Worm (Caenorhabditis elegans) whole organism, L1 larva: ENCODE data around the gene srt-42.

Source experiments
- aha-1 ChIP-seq: fragments of 150-350 bp; optimal IDR thresholded peaks from 2 replicates; lab custom pipeline; 2014; ENCODE audit warnings: missing biosample characterization, missing genetic modification characterization
- alr-1 ChIP-seq: fragments of 200-800 bp; sonication (Bioruptor generic); optimal IDR thresholded peaks from 2 replicates; lab custom pipeline; 2018; ENCODE audit warnings: borderline replicate concordance, mild to moderate bottlenecking, missing genetic modification characterization, missing compliant biosample characterization
- skn-1 ChIP-seq: fragments of 150-350 bp; optimal IDR thresholded peaks from 2 replicates; lab custom pipeline; 2014; ENCODE audit warnings: missing biosample characterization, missing genetic modification characterization
- ztf-4 ChIP-seq: fragments of 150-350 bp; optimal IDR thresholded peaks from 2 replicates; lab custom pipeline; 2014; ENCODE audit warnings: missing biosample characterization, missing genetic modification characterization

ce11 chrV:1767427-1767826, 39.8 kb upstream of the srt-42 start:
- TF ChIP-seq alr-1 (tag; lab: Kevin White, UChicago) (no peak), aha-1 (tag; lab: Kevin White, UChicago) (no peak), ztf-4 (tag; lab: Kevin White, UChicago) (no peak), skn-1 (tag; lab: Kevin White, UChicago) (no peak)
